Worm (Caenorhabditis elegans): ENCODE results near the gene T28B11.1.

- TF ChIP-seq sea-1 (GFP tag; conservative IDR thresholded peaks at IDR 0.05) (no peak), aly-1 (tag; optimal IDR thresholded peaks at IDR 0.05) (no peak), ceh-13 (GFP tag; optimal IDR thresholded peaks at IDR 0.05) (no peak), tbx-11 (GFP tag; IDR thresholded peaks at IDR 0.05) (no peak), tbx-37 (GFP tag; conservative IDR thresholded peaks at IDR 0.05) (no peak), ama-1 (optimal IDR thresholded peaks at IDR 0.05) (no peak), F13C5.2 (tag; optimal IDR thresholded peaks at IDR 0.05) (no peak), hmbx-1 (tag; optimal IDR thresholded peaks at IDR 0.05) (no peak), ets-7 (tag; optimal IDR thresholded peaks at IDR 0.05) (no peak), hmg-4 (GFP tag; optimal IDR thresholded peaks at IDR 0.05) (no peak), ceh-36 (tag; optimal IDR thresholded peaks at IDR 0.05) (no peak), flt-1 (GFP tag; IDR thresholded peaks at IDR 0.05) (no peak)
Observed at ce11 chrV:10741357-10741756, 9.1 kb upstream of the T28B11.1 start, which contains the start of gene ZC302.3.
